Worm (Caenorhabditis elegans): ENCODE data around the gene W10G6.6.

- TF ChIP-seq alr-1 (tag; optimal IDR thresholded peaks at IDR 0.05; ENCODE audit: borderline replicate concordance) (no peak), aha-1 (tag; optimal IDR thresholded peaks at IDR 0.05) (no peak), nhr-71 (tag; optimal IDR thresholded peaks at IDR 0.05) (no peak), lin-39 (tag; optimal IDR thresholded peaks at IDR 0.05) (no peak), nhr-77 (tag; optimal IDR thresholded peaks at IDR 0.05) (no peak), ztf-11 (tag; optimal IDR thresholded peaks at IDR 0.05) (no peak), unc-86 (tag; optimal IDR thresholded peaks at IDR 0.05) (no peak), snpc-4 (tag; optimal IDR thresholded peaks at IDR 0.05) (no peak), nhr-28 (tag; optimal IDR thresholded peaks at IDR 0.05) (no peak), efl-1 (optimal IDR thresholded peaks at IDR 0.05) (no peak), efl-1 (GFP tag; optimal IDR thresholded peaks at IDR 0.05 in 1 of 2) (no peak), aly-2 (tag; optimal IDR thresholded peaks at IDR 0.05) (no peak)
Measured at ce11 chrX:16210518-16210917, 40.1 kb downstream of the W10G6.6 start, which contains the start of gene R11.4.

All from whole organism, L1 larva.